Fruit fly (Drosophila melanogaster): Measurements from ENCODE around the gene Vps2.

DNA sequence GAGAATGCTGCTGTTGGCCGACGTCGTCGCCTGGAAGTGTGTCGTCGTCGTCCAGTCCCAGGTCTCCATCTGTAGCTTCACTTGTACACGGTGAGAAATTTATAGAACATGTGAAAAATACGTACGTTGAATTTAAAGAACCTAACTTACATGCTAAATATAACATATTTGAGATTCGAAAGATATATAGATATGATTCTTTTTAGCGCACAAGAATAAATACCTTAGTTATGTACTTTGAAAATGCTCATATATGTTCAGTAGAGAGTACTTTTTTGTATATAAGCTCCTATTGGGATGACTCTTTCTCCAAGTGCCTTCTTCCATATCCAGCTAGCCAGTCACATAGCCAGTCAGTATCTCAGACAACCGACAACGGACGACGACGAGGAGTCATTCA, 22.6 kb downstream of the Vps2 start:
- TF ChIP-seq CG7101 (tag; optimal IDR thresholded peaks at IDR 0.05) (no peak), pad (GFP tag; optimal IDR thresholded peaks at IDR 0.05) (no peak), cic (GFP tag; optimal IDR thresholded peaks at IDR 0.05) (no peak)

Data from whole organism, adult.